Worm (Caenorhabditis elegans): ENCODE data around the gene F55A11.8.

The F55A11.8 gene

DNA sequence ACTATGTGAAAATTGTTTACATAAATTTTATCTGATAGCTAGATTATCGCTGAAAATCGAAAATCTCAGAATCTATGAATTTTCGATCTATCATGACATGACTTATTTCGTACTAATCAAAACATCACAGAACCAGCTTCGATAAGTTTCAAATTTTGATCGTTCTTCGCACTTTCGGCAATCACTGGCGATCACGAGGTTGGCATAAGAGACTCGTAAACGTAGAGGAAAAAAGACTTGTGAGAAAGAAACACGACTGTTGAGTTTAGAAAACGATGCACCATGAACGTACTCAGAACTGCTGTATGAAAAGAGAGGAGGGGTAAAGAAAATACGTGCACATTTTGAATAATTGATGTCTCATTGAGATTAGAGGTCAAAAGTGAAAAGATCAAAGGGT is 36.0 kb downstream of the F55A11.8 start (continued):
- TF ChIP-seq nhr-237 (tag; optimal IDR thresholded peaks at IDR 0.05), result no peak

DNA sequence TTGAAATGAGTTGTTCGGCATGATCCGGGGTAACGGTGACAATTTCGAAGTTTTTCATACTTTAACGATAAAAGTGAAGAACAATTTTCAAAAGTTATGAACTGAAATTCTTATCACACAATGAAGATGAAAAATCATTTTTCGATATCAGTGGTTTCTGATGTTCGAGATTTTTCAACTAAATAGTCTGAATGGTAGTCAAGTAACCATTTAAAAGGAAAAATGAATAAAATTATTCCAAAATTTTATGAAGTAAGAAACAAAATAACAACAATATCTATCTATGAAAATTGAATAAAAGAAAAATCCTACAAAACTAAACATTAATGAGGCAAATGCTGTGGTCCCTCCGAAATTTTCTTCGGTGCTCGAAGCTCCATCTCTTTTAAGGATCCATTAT is 37.7 kb downstream of the F55A11.8 start, which contains the start of gene D2023.4:
TSS of gene D2023.4 (minus strand) at position 101 of the 400 bp plus-strand sequence.
- TF ChIP-seq elt-2 (tag; optimal IDR thresholded peaks at IDR 0.05) (peak; percentile 51), elt-3 (tag; optimal IDR thresholded peaks at IDR 0.05) (no peak)

ce11 chrV:11826967-11827366 is 39.0 kb downstream of the F55A11.8 start, which contains the start of the genes mpst-1 and D2023.6:
mpst-1 (minus strand) TSS chrV:11827067.
D2023.6 (plus strand) TSS chrV:11827354.
- TF ChIP-seq nhr-23 (tag; optimal IDR thresholded peaks at IDR 0.05) (peak; percentile 3), nhr-77 (tag; optimal IDR thresholded peaks at IDR 0.05) (no peak), nfya-1 (tag; optimal IDR thresholded peaks at IDR 0.05; ENCODE audit: insufficient read depth) (peak; percentile 37)

- TF ChIP-seq zag-1 (tag; optimal IDR thresholded peaks at IDR 0.05) (no peak), nhr-23 (tag; optimal IDR thresholded peaks at IDR 0.05) (no peak), sea-2 (GFP tag; optimal IDR thresholded peaks at IDR 0.05) (no peak)
Measured at ce11 chrV:11829282-11829681, 41.3 kb downstream of the F55A11.8 start, which contains the start of gene col-158. col-158 (plus strand) TSS chrV:11829582.

- no peak for TF ChIP-seq skn-1 (tag; optimal IDR thresholded peaks at IDR 0.05)
- no peak for TF ChIP-seq elt-3 (tag; optimal IDR thresholded peaks at IDR 0.05)
Measured at ce11 chrV:11833319-11833718, 45.3 kb downstream of the F55A11.8 start, which contains the start of gene pho-8. pho-8 (plus strand) TSS chrV:11833619.

DNA sequence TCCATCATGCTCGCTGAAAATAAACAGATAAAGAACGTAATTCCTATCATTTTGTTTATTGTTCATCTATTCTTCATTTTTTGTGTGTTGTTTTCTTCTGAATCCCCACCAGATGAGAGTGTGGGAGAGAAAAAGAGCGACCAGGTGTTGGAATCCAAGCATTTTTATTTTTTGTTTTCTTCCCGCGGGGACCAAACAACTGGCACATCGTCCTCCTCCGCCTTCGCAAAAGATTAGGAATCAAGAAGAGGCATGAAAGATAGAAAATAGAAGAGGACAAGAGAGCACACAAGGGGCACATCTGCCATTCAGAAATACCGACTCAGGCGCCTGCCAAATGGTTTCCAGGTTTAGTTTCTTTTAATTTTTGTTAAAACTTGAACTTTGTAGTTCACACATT is 48.1 kb downstream of the F55A11.8 start, which contains the start of gene R13H4.2:
TSS of gene R13H4.2 (plus strand) at position 319 of the 400 bp plus-strand sequence.
- TF ChIP-seq mdl-1 (tag; optimal IDR thresholded peaks at IDR 0.05) (no peak), nhr-23 (tag; optimal IDR thresholded peaks at IDR 0.05) (no peak), nhr-67 (tag; optimal IDR thresholded peaks at IDR 0.05) (no peak), sea-2 (GFP tag; optimal IDR thresholded peaks at IDR 0.05) (no peak)
